Worm (Caenorhabditis elegans) whole organism, L4 larva: ENCODE measurements around the gene spp-5.

Source experiments
- F37D6.2 ChIP-seq: sonication (generic microtip); optimal IDR thresholded peaks from 2 replicates; lab custom pipeline; 2016; ENCODE audit warnings: mild to moderate bottlenecking, missing genetic modification characterization, missing compliant biosample characterization
- F44E2.7 ChIP-seq: fragments of 200-800 bp; sonication (Bioruptor generic); IDR thresholded peaks from 2 replicates; pipeline ENCODE4 v2.1.2; 2022; ENCODE audit warnings: missing genetic modification characterization, missing compliant biosample characterization
- F49E8.2 ChIP-seq: sonication (generic microtip); optimal IDR thresholded peaks from 2 replicates; lab custom pipeline; 2016; ENCODE audit warnings: missing compliant biosample characterization, mild to moderate bottlenecking, missing genetic modification characterization, borderline replicate concordance
- Y48G9A.11 ChIP-seq: fragments of 200-800 bp; sonication (Bioruptor generic); IDR thresholded peaks from 2 replicates; pipeline ENCODE4 v1.3.6; 2022; ENCODE audit warnings: missing genetic modification reagents, missing genetic modification characterization, missing compliant biosample characterization
- aha-1 ChIP-seq: fragments of 150-350 bp; peaks from one replicate; lab custom pipeline; 2014; ENCODE audit warnings: missing biosample characterization, missing genetic modification characterization
- ama-1 ChIP-seq: fragments of 150-350 bp; optimal IDR thresholded peaks from 2 replicates; lab custom pipeline; 2014; ENCODE audit warnings: inconsistent platforms, mixed read lengths
- ceh-20 ChIP-seq: fragments of 200-800 bp; sonication (Bioruptor generic); IDR thresholded peaks from 2 replicates; pipeline ENCODE4 v1.3.6; 2022; ENCODE audit warnings: missing genetic modification reagents, missing genetic modification characterization, missing compliant biosample characterization
- ceh-82 ChIP-seq: sonication (generic microtip); optimal IDR thresholded peaks from 2 replicates; lab custom pipeline; 2017; ENCODE audit warnings: missing biosample characterization, missing genetic modification characterization
- cey-2 ChIP-seq: sonication (generic microtip); optimal IDR thresholded peaks from 3 replicates; lab custom pipeline; 2017; ENCODE audit warnings: missing genetic modification characterization, mild to moderate bottlenecking, missing compliant biosample characterization, antibody characterized with exemption, borderline replicate concordance; ENCODE audit not compliant: insufficient read depth
- ctbp-1 ChIP-seq: fragments of 200-800 bp; sonication (Bioruptor generic); IDR thresholded peaks from 2 replicates; pipeline ENCODE4 v1.3.6; 2022; ENCODE audit warnings: missing genetic modification reagents, missing genetic modification characterization, missing compliant biosample characterization
- daf-12 ChIP-seq: fragments of 150-350 bp; optimal IDR thresholded peaks from 2 replicates; lab custom pipeline; 2014; ENCODE audit warnings: missing biosample characterization, missing genetic modification reagents, missing genetic modification characterization
- daf-16 ChIP-seq, 3 experiments: sonication (generic microtip); optimal IDR thresholded peaks; 2 replicates each; lab custom pipeline; 2016 to 2017; ENCODE audit warnings: missing genetic modification characterization in 3 of 3, missing genetic modification reagents in 3 of 3, mild to moderate bottlenecking in 2 of 3, missing compliant biosample characterization in 2 of 3, missing biosample characterization in 1 of 3, moderate library complexity in 1 of 3
- dmd-6 ChIP-seq: fragments of 200-800 bp; sonication (Bioruptor generic); IDR thresholded peaks from 2 replicates; pipeline ENCODE4 v1.3.6; 2022; ENCODE audit warnings: missing genetic modification reagents, missing genetic modification characterization, missing compliant biosample characterization
- duxl-1 ChIP-seq: sonication (generic microtip); optimal IDR thresholded peaks from 2 replicates; lab custom pipeline; 2016; ENCODE audit warnings: mild to moderate bottlenecking, missing genetic modification characterization, moderate library complexity, missing compliant biosample characterization; ENCODE audit not compliant: poor library complexity
- dve-1 ChIP-seq: sonication (generic microtip); optimal IDR thresholded peaks from 2 replicates; lab custom pipeline; 2017; ENCODE audit warnings: antibody characterized with exemption, mild to moderate bottlenecking, missing genetic modification characterization, missing compliant biosample characterization; ENCODE audit not compliant: insufficient read depth
- egl-27 ChIP-seq: sonication (generic microtip); optimal IDR thresholded peaks from 3 replicates; lab custom pipeline; 2017; ENCODE audit warnings: missing biosample characterization, missing genetic modification reagents, missing genetic modification characterization
- fos-1 ChIP-seq: fragments of 150-350 bp; optimal IDR thresholded peaks from 2 replicates; lab custom pipeline; 2014; ENCODE audit warnings: missing biosample characterization, missing genetic modification characterization
- hif-1 ChIP-seq, 2 experiments: sonication (generic microtip); optimal IDR thresholded peaks; 2 replicates each; lab custom pipeline; 2016 to 2017; ENCODE audit warnings: missing compliant biosample characterization in 2 of 2, missing genetic modification characterization in 2 of 2, missing genetic modification reagents in 2 of 2, missing genotype in 2 of 2, mild to moderate bottlenecking in 1 of 2
- hlh-11 ChIP-seq: fragments of 200-800 bp; sonication (Bioruptor generic); optimal IDR thresholded peaks from 2 replicates; lab custom pipeline; 2018; ENCODE audit warnings: mild to moderate bottlenecking, missing genetic modification characterization, missing compliant biosample characterization
- hlh-30 ChIP-seq: sonication (generic microtip); optimal IDR thresholded peaks from 2 replicates; lab custom pipeline; 2017; ENCODE audit warnings: antibody characterized with exemption, mild to moderate bottlenecking, missing genetic modification characterization, missing compliant biosample characterization; ENCODE audit not compliant: insufficient read depth
- hmg-1.1 ChIP-seq: fragments of 200-800 bp; sonication (Bioruptor generic); IDR thresholded peaks from 2 replicates; pipeline ENCODE4 v1.3.6; 2022; ENCODE audit warnings: missing genetic modification reagents, missing genetic modification characterization, missing compliant biosample characterization
- lin-1 ChIP-seq: fragments of 200-800 bp; sonication (Bioruptor generic); IDR thresholded peaks from 2 replicates; pipeline ENCODE4 v1.3.6; 2022; ENCODE audit warnings: missing genetic modification reagents, missing genetic modification characterization, missing compliant biosample characterization
- lin-29 ChIP-seq: fragments of 200-800 bp; sonication (Bioruptor generic); IDR thresholded peaks from 2 replicates; pipeline ENCODE4 v1.3.6; 2022; ENCODE audit warnings: missing genetic modification reagents, missing genetic modification characterization, missing compliant biosample characterization
- lin-39 ChIP-seq: fragments of 150-350 bp; optimal IDR thresholded peaks from 2 replicates; lab custom pipeline; 2014; ENCODE audit warnings: missing biosample characterization, missing genetic modification reagents, missing genetic modification characterization
- lsy-2 ChIP-seq, 2 experiments: fragments of 150-350 bp in 1 of 2; sonication (generic microtip) in 1 of 2; optimal IDR thresholded peaks; 2 replicates each; lab custom pipeline; 2014 to 2017; ENCODE audit warnings: missing biosample characterization in 2 of 2, missing genetic modification characterization in 2 of 2
- madf-5 ChIP-seq, 2 experiments: fragments of 200-800 bp; sonication (Bioruptor generic); IDR thresholded peaks; 2 replicates each; pipeline ENCODE4 v1.3.6; 2022; ENCODE audit warnings: missing compliant biosample characterization in 2 of 2, missing genetic modification characterization in 2 of 2
- mdl-1 ChIP-seq, 2 experiments: fragments of 150-350 bp in 1 of 2; sonication (generic microtip) in 1 of 2; optimal IDR thresholded peaks; 2 replicates each; lab custom pipeline; 2014 to 2017; ENCODE audit warnings: missing biosample characterization in 2 of 2, missing genetic modification characterization in 2 of 2
- mep-1 ChIP-seq: fragments of 150-350 bp; sonication (generic microtip); optimal IDR thresholded peaks from 3 replicates; lab custom pipeline; 2014; ENCODE audit warnings: missing biosample characterization, missing genetic modification characterization
- mes-2 ChIP-seq: sonication (generic microtip); optimal IDR thresholded peaks from 2 replicates; lab custom pipeline; 2016; ENCODE audit warnings: missing genotype, mild to moderate bottlenecking, missing genetic modification characterization, missing compliant biosample characterization; ENCODE audit not compliant: poor library complexity, severe bottlenecking
- mxl-3 ChIP-seq: fragments of 200-800 bp; sonication (Bioruptor generic); optimal IDR thresholded peaks from 2 replicates; lab custom pipeline; 2018; ENCODE audit warnings: mild to moderate bottlenecking, missing genetic modification characterization, missing compliant biosample characterization
- nhr-237 ChIP-seq: sonication (generic microtip); optimal IDR thresholded peaks from 2 replicates; lab custom pipeline; 2017; ENCODE audit warnings: missing biosample characterization, missing genetic modification characterization
- nhr-25 ChIP-seq: sonication (generic microtip); optimal IDR thresholded peaks from 2 replicates; lab custom pipeline; 2017; ENCODE audit warnings: missing genetic modification characterization, mild to moderate bottlenecking, missing compliant biosample characterization, antibody characterized with exemption, moderate library complexity, borderline replicate concordance; ENCODE audit not compliant: insufficient read depth
- nhr-28 ChIP-seq: fragments of 150-350 bp; optimal IDR thresholded peaks from 2 replicates; lab custom pipeline; 2014; ENCODE audit warnings: missing biosample characterization, missing genetic modification characterization
- nhr-42 ChIP-seq: fragments of 200-800 bp; sonication (Bioruptor generic); IDR thresholded peaks from 2 replicates; pipeline ENCODE4 v1.3.6; 2022; ENCODE audit warnings: missing genetic modification characterization, missing compliant biosample characterization
- nhr-6 ChIP-seq: fragments of 150-350 bp; optimal IDR thresholded peaks from 2 replicates; lab custom pipeline; 2014; ENCODE audit warnings: missing biosample characterization, missing genetic modification characterization
- pha-4 ChIP-seq, 2 experiments: fragments of 150-350 bp in 1 of 2; fragments of 200-800 bp in 1 of 2; sonication (Bioruptor generic) in 1 of 2; IDR thresholded peaks in 1 of 2; optimal IDR thresholded peaks in 1 of 2; 2 replicates each; pipeline versions ENCODE4 v1.3.6 to Lab custom; 2014 to 2022; ENCODE audit warnings: missing genetic modification characterization in 2 of 2, missing genetic modification reagents in 2 of 2, missing biosample characterization in 1 of 2, missing compliant biosample characterization in 1 of 2
- rbr-2 ChIP-seq: sonication (generic microtip); optimal IDR thresholded peaks from 2 replicates; lab custom pipeline; 2016; ENCODE audit warnings: missing genotype, missing genetic modification characterization, missing compliant biosample characterization
- saeg-2 ChIP-seq: fragments of 200-800 bp; sonication (Bioruptor generic); IDR thresholded peaks from 2 replicates; pipeline ENCODE4 v1.3.6; 2022; ENCODE audit warnings: missing genetic modification reagents, missing genetic modification characterization, missing compliant biosample characterization
- snpc-4 ChIP-seq: fragments of 150-350 bp; optimal IDR thresholded peaks from 2 replicates; lab custom pipeline; 2014; ENCODE audit warnings: missing biosample characterization, missing genetic modification characterization
- spr-3 ChIP-seq: fragments of 200-800 bp; sonication (Bioruptor generic); optimal IDR thresholded peaks from 2 replicates; lab custom pipeline; 2018; ENCODE audit warnings: mild to moderate bottlenecking, missing genetic modification characterization, missing compliant biosample characterization
- tra-1 ChIP-seq: fragments of 200-800 bp; sonication (Bioruptor generic); IDR thresholded peaks from 2 replicates; pipeline ENCODE4 v1.3.6; 2022; ENCODE audit warnings: missing genetic modification reagents, missing genetic modification characterization, missing compliant biosample characterization
- unc-39 ChIP-seq: sonication (generic microtip); optimal IDR thresholded peaks from 2 replicates; lab custom pipeline; 2017; ENCODE audit warnings: missing biosample characterization, missing genetic modification characterization
- unc-62 ChIP-seq, 3 experiments: fragments of 150-350 bp in 1 of 3; sonication (generic microtip); optimal IDR thresholded peaks in 2 of 3; peaks in 1 of 3; 1 replicate in 1 of 3; 2 replicates in 2 of 3; lab custom pipeline; 2014 to 2017; ENCODE audit warnings: missing biosample characterization in 3 of 3, missing genetic modification characterization in 3 of 3, missing genetic modification reagents in 3 of 3, missing genotype in 1 of 3
- vab-7 ChIP-seq: fragments of 200-800 bp; sonication (Bioruptor generic); IDR thresholded peaks from 2 replicates; pipeline ENCODE4 v1.3.6; 2022; ENCODE audit warnings: missing genetic modification reagents, missing genetic modification characterization, missing compliant biosample characterization
- zfp-2 ChIP-seq: sonication (generic microtip); optimal IDR thresholded peaks from 2 replicates; lab custom pipeline; 2016; ENCODE audit warnings: mild to moderate bottlenecking, missing genetic modification characterization, missing compliant biosample characterization

Gene spp-5

DNA sequence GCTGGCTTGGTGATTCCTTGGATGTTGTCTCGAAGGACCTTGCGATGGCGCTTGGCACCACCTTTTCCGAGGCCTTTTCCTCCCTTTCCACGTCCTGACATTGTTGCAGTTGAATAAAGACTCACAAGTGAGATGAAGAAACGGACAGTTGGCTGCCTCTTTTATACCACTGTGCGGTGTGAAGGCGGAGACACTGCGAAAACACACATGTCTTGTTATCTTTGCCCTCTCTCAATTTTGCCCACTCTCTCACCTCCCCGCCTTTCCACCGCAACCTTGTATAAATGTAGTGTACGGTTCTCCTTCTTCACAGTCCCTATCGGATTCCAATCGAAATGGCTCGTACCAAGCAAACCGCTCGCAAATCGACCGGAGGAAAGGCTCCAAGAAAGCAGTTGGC is 10.4 kb downstream of the spp-5 start, which contains the start of the genes his-38 and his-40:
TSS of gene his-38 (minus strand) at position 101 of the 400 bp plus-strand sequence.
TSS of gene his-40 (plus strand) at position 336 of the 400 bp plus-strand sequence.
- TF ChIP-seq daf-16 (GFP tag; optimal IDR thresholded peaks at IDR 0.05; lab: Kevin White, UChicago) (no peak), daf-16 (tag; optimal IDR thresholded peaks at IDR 0.05; lab: Kevin White, UChicago) (peak; percentile 22), nhr-237 (tag; lab: Kevin White, UChicago) (no peak), ctbp-1 (no peak)
- TF ChIP-seq, all 104 proteins: peak for 1

- TF ChIP-seq F44E2.7 (GFP tag; lab: Robert Waterston, UW) (no peak), nhr-25 (tag; lab: Kevin White, UChicago) (peak; percentile 60), daf-16 (GFP tag; optimal IDR thresholded peaks at IDR 0.05; lab: Kevin White, UChicago) (peak in 1 of 2 experiments; percentile 49), daf-16 (tag; optimal IDR thresholded peaks at IDR 0.05; lab: Kevin White, UChicago) (peak; percentile 64), hmg-1.1 (peak; percentile 66), nhr-28 (tag; lab: Kevin White, UChicago) (peak; percentile 93), zfp-2 (tag; lab: Kevin White, UChicago) (no peak), lin-29 (no peak), mep-1 (tag; lab: Kevin White, UChicago) (peak; percentile 80), pha-4 (GFP tag; IDR thresholded peaks at IDR 0.05; lab: Robert Waterston, UW) (no peak), pha-4 (tag; optimal IDR thresholded peaks at IDR 0.05; lab: Kevin White, UChicago) (peak; percentile 17), ama-1 (lab: Kevin White, UChicago) (no peak), dve-1 (tag; lab: Kevin White, UChicago) (peak; percentile 80), mdl-1 (tag; optimal IDR thresholded peaks at IDR 0.05; lab: Kevin White, UChicago) (peak; percentile 31 to 60), aha-1 (tag; lab: Kevin White, UChicago) (peak; percentile 60), hlh-30 (tag; lab: Kevin White, UChicago) (peak; percentile 53), saeg-2 (GFP tag; lab: Robert Waterston, UW) (no peak), lsy-2 (tag; optimal IDR thresholded peaks at IDR 0.05; lab: Kevin White, UChicago) (peak; percentile 16 to 65), ceh-82 (tag; lab: Kevin White, UChicago) (no peak), daf-12 (no peak), nhr-6 (tag; lab: Kevin White, UChicago) (no peak), tra-1 (GFP tag; lab: Robert Waterston, UW) (peak; percentile 68; the same call in 1 of the 2 replicates), hif-1 (tag; optimal IDR thresholded peaks at IDR 0.05; lab: Kevin White, UChicago) (peak in 1 of 2 experiments; percentile 20), duxl-1 (no peak), unc-62 (GFP tag; optimal IDR thresholded peaks at IDR 0.05 in 1 of 2; lab: Kevin White, UChicago) (peak in 1 of 2 experiments; percentile 82), unc-62 (tag; optimal IDR thresholded peaks at IDR 0.05; lab: Kevin White, UChicago) (no peak), Y48G9A.11 (no peak), dmd-6 (GFP tag; lab: Robert Waterston, UW) (peak; percentile 72), rbr-2 (tag; lab: Kevin White, UChicago) (peak; percentile 49), snpc-4 (tag; lab: Kevin White, UChicago) (no peak), hlh-11 (peak; percentile 81), mes-2 (peak; percentile 53), egl-27 (no peak), mxl-3 (GFP tag; lab: Kevin White, UChicago) (peak; percentile 69), ceh-20 (GFP tag; lab: Robert Waterston, UW) (0 out of 2 replicates have a peak, but pooled peaks have one; percentile 50)
Measured at ce11 chrX:7306434-7306833, 13.7 kb downstream of the spp-5 start.

DNA sequence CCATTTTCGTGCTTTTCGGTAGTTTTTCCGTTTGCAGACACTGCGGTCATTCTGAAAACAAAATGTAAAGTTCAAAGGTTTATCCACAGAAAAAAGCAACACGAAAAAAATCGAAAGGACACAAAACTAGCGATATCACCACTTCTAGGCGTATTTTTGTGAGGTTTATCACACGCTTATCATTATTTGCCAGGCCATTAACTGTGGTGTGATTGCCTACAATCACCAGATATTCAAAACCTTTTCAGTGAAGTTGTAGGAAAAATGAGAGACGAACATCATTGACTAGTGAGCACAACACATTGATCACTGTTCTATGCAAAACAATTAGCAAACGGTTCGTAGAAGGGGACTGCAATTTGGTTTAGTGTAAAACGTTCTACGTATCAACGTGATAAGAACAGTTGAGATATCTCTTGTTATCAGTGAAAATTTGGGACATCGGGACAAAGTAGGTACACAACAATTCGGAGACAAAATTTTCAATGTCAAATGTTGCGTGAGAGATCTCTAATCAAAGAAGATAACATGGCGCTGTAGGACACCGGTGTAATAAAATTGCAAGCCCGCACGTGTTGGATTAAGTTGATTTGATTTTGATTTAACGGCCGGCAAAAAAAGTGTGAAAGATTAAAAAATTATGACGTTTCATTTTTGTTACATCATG is 14.5 kb downstream of the spp-5 start, which contains the start of gene sur-5:
TSS of gene sur-5 (minus strand) at position 51 of the 667 bp plus-strand sequence.
- no peak for TF ChIP-seq fos-1 (tag; lab: Kevin White, UChicago)
- no peak for TF ChIP-seq nhr-42 (GFP tag; lab: Robert Waterston, UW)
- no peak for TF ChIP-seq unc-39 (tag; lab: Kevin White, UChicago)
- no peak for TF ChIP-seq F49E8.2 (tag; lab: Kevin White, UChicago)
- TF ChIP-seq cey-2 (tag; lab: Kevin White, UChicago) = no peak
- TF ChIP-seq madf-5 (GFP tag; IDR thresholded peaks at IDR 0.05; lab: Robert Waterston, UW) = no peak
- TF ChIP-seq aha-1 (tag; lab: Kevin White, UChicago) = peak; percentile 62
- no peak for TF ChIP-seq vab-7 (GFP tag; lab: Robert Waterston, UW)
- TF ChIP-seq spr-3 = no peak
- no peak for TF ChIP-seq F37D6.2 (tag; lab: Kevin White, UChicago)
- TF ChIP-seq lin-39 (tag; lab: Kevin White, UChicago) = no peak
- TF ChIP-seq unc-62 (GFP tag; optimal IDR thresholded peaks at IDR 0.05 in 1 of 2; lab: Kevin White, UChicago) = no peak
- TF ChIP-seq unc-62 (tag; optimal IDR thresholded peaks at IDR 0.05; lab: Kevin White, UChicago) = no peak
- TF ChIP-seq lin-1 = no peak
